Worm (Caenorhabditis elegans) whole organism, L2 larva: ENCODE results near the gene Y75B8A.13.

Experiments
- C34F6.9 ChIP-seq: fragments of 150-350 bp; optimal IDR thresholded peaks from 2 replicates; lab custom pipeline; 2014; ENCODE audit warnings: missing biosample characterization, missing genetic modification characterization
- F13H6.1 ChIP-seq: sonication (generic microtip); optimal IDR thresholded peaks from 2 replicates; lab custom pipeline; 2016; ENCODE audit warnings: missing genetic modification characterization, missing compliant biosample characterization
- Y55F3AM.14 ChIP-seq: fragments of 200-800 bp; sonication (Bioruptor generic); optimal IDR thresholded peaks from 2 replicates; lab custom pipeline; 2018; ENCODE audit warnings: mild to moderate bottlenecking, missing genetic modification characterization, missing compliant biosample characterization
- ZK546.5 ChIP-seq: sonication (generic microtip); optimal IDR thresholded peaks from 2 replicates; lab custom pipeline; 2017; ENCODE audit warnings: missing biosample characterization, missing genetic modification characterization
- aly-2 ChIP-seq: fragments of 150-350 bp; optimal IDR thresholded peaks from 2 replicates; lab custom pipeline; 2014; ENCODE audit warnings: missing biosample characterization, missing genetic modification characterization
- ama-1 ChIP-seq: fragments of 150-350 bp; optimal IDR thresholded peaks from 2 replicates; lab custom pipeline; 2018; ENCODE audit warnings: inconsistent platforms
- blmp-1 ChIP-seq: sonication (generic microtip); optimal IDR thresholded peaks from 2 replicates; lab custom pipeline; 2017; ENCODE audit warnings: missing genetic modification characterization, mild to moderate bottlenecking, missing compliant biosample characterization, antibody characterized with exemption, moderate library complexity; ENCODE audit not compliant: insufficient read depth
- ceh-16 ChIP-seq: fragments of 150-350 bp; optimal IDR thresholded peaks from 2 replicates; lab custom pipeline; 2014; ENCODE audit warnings: missing biosample characterization, missing genetic modification characterization
- ceh-82 ChIP-seq: fragments of 150-350 bp; optimal IDR thresholded peaks from 2 replicates; lab custom pipeline; 2014; ENCODE audit warnings: missing biosample characterization, missing genetic modification characterization
- egl-27 ChIP-seq: sonication (generic microtip); optimal IDR thresholded peaks from 3 replicates; lab custom pipeline; 2017; ENCODE audit warnings: missing biosample characterization, missing genetic modification reagents, missing genetic modification characterization
- elt-1 ChIP-seq: fragments of 150-350 bp; optimal IDR thresholded peaks from 2 replicates; lab custom pipeline; 2014; ENCODE audit warnings: missing biosample characterization, missing genetic modification characterization
- elt-3 ChIP-seq: sonication (generic microtip); optimal IDR thresholded peaks from 2 replicates; lab custom pipeline; 2017; ENCODE audit warnings: missing biosample characterization, missing genetic modification characterization
- fos-1 ChIP-seq: fragments of 150-350 bp; optimal IDR thresholded peaks from 2 replicates; lab custom pipeline; 2014; ENCODE audit warnings: missing biosample characterization, missing genetic modification characterization
- gmeb-1 ChIP-seq: fragments of 150-350 bp; optimal IDR thresholded peaks from 2 replicates; lab custom pipeline; 2014; ENCODE audit warnings: missing biosample characterization, missing genetic modification characterization
- lin-13 ChIP-seq: fragments of 150-350 bp; optimal IDR thresholded peaks from 2 replicates; lab custom pipeline; 2014; ENCODE audit warnings: missing biosample characterization, missing genetic modification reagents, missing genetic modification characterization
- lin-39 ChIP-seq: fragments of 150-350 bp; optimal IDR thresholded peaks from 2 replicates; lab custom pipeline; 2014; ENCODE audit warnings: missing biosample characterization, missing genetic modification reagents, missing genetic modification characterization
- lsy-2 ChIP-seq, 2 experiments: fragments of 150-350 bp in 1 of 2; sonication (generic microtip) in 1 of 2; optimal IDR thresholded peaks; 2 replicates each; lab custom pipeline; 2014 to 2017; ENCODE audit warnings: missing biosample characterization in 2 of 2, missing genetic modification characterization in 2 of 2
- mab-5 ChIP-seq: fragments of 150-350 bp; optimal IDR thresholded peaks from 2 replicates; lab custom pipeline; 2014; ENCODE audit warnings: missing biosample characterization, missing genetic modification characterization
- mbf-1 ChIP-seq: sonication (generic microtip); optimal IDR thresholded peaks from 2 replicates; lab custom pipeline; 2017; ENCODE audit warnings: missing biosample characterization, missing genetic modification characterization
- mdl-1 ChIP-seq, 2 experiments: fragments of 150-350 bp in 1 of 2; sonication (generic microtip) in 1 of 2; optimal IDR thresholded peaks; 2 replicates each; lab custom pipeline; 2017; ENCODE audit warnings: missing biosample characterization in 2 of 2, missing genetic modification characterization in 2 of 2
- nhr-10 ChIP-seq: sonication (generic microtip); optimal IDR thresholded peaks from 2 replicates; lab custom pipeline; 2017; ENCODE audit warnings: missing biosample characterization, missing genetic modification characterization
- nhr-11 ChIP-seq: fragments of 150-350 bp; optimal IDR thresholded peaks from 2 replicates; lab custom pipeline; 2014; ENCODE audit warnings: missing biosample characterization, missing genetic modification characterization
- nhr-12 ChIP-seq: fragments of 150-350 bp; optimal IDR thresholded peaks from 2 replicates; lab custom pipeline; 2014; ENCODE audit warnings: missing biosample characterization, missing genetic modification characterization
- nhr-21 ChIP-seq: fragments of 150-350 bp; optimal IDR thresholded peaks from 2 replicates; lab custom pipeline; 2014; ENCODE audit warnings: missing biosample characterization, missing genetic modification characterization
- nhr-23 ChIP-seq: fragments of 150-350 bp; optimal IDR thresholded peaks from 2 replicates; lab custom pipeline; 2014; ENCODE audit warnings: missing biosample characterization, missing genetic modification reagents, missing genetic modification characterization
- nhr-237 ChIP-seq: fragments of 150-350 bp; optimal IDR thresholded peaks from 2 replicates; lab custom pipeline; 2014; ENCODE audit warnings: missing biosample characterization, missing genetic modification characterization
- nhr-25 ChIP-seq: fragments of 150-350 bp; sonication (generic microtip); optimal IDR thresholded peaks from 3 replicates; lab custom pipeline; 2014; ENCODE audit warnings: missing biosample characterization, missing genetic modification characterization
- nhr-6 ChIP-seq: fragments of 150-350 bp; optimal IDR thresholded peaks from 2 replicates; lab custom pipeline; 2014; ENCODE audit warnings: missing biosample characterization, missing genetic modification characterization
- nhr-77 ChIP-seq: fragments of 150-350 bp; optimal IDR thresholded peaks from 2 replicates; lab custom pipeline; 2014; ENCODE audit warnings: missing biosample characterization, missing genetic modification characterization
- peb-1 ChIP-seq: fragments of 150-350 bp; optimal IDR thresholded peaks from 2 replicates; lab custom pipeline; 2014; ENCODE audit warnings: missing biosample characterization, missing genetic modification characterization
- sem-4 ChIP-seq: fragments of 150-350 bp; optimal IDR thresholded peaks from 2 replicates; lab custom pipeline; 2014; ENCODE audit warnings: missing biosample characterization, missing genetic modification reagents, missing genetic modification characterization
- sma-3 ChIP-seq: sonication (generic microtip); optimal IDR thresholded peaks from 2 replicates; lab custom pipeline; 2016; ENCODE audit warnings: missing genetic modification reagents, missing genetic modification characterization, missing compliant biosample characterization
- sma-9 ChIP-seq, 2 experiments: fragments of 150-350 bp in 1 of 2; sonication (generic microtip) in 1 of 2; optimal IDR thresholded peaks; 2 replicates each; lab custom pipeline; 2014 to 2016; ENCODE audit warnings: missing genetic modification characterization in 2 of 2, mild to moderate bottlenecking in 1 of 2, missing biosample characterization in 1 of 2, missing compliant biosample characterization in 1 of 2, missing genetic modification reagents in 1 of 2, moderate library complexity in 1 of 2
- snpc-4 ChIP-seq: fragments of 150-350 bp; optimal IDR thresholded peaks from 2 replicates; lab custom pipeline; 2014; ENCODE audit warnings: missing biosample characterization, missing genetic modification characterization
- unc-39 ChIP-seq: fragments of 150-350 bp; optimal IDR thresholded peaks from 2 replicates; lab custom pipeline; 2014; ENCODE audit warnings: missing biosample characterization, missing genetic modification characterization
- unc-55 ChIP-seq: fragments of 150-350 bp; sonication (generic microtip); optimal IDR thresholded peaks from 3 replicates; lab custom pipeline; 2014; ENCODE audit warnings: missing biosample characterization, missing genetic modification reagents, missing genetic modification characterization
- unc-62 ChIP-seq: fragments of 150-350 bp; optimal IDR thresholded peaks from 2 replicates; lab custom pipeline; 2014; ENCODE audit warnings: missing biosample characterization, missing genetic modification reagents, missing genetic modification characterization
- zag-1 ChIP-seq: fragments of 150-350 bp; optimal IDR thresholded peaks from 2 replicates; lab custom pipeline; 2014; ENCODE audit warnings: missing biosample characterization, missing genetic modification characterization
- ztf-1 ChIP-seq: fragments of 200-800 bp; sonication (Bioruptor generic); conservative IDR thresholded peaks from 2 replicates; pipeline ENCODE4 v1.3.6; 2022; ENCODE audit warnings: missing genetic modification characterization, missing compliant biosample characterization
- ztf-11 ChIP-seq: sonication (generic microtip); optimal IDR thresholded peaks from 2 replicates; lab custom pipeline; 2017; ENCODE audit warnings: missing biosample characterization, missing genetic modification characterization
- ztf-4 ChIP-seq: fragments of 150-350 bp; optimal IDR thresholded peaks from 2 replicates; lab custom pipeline; 2014; ENCODE audit warnings: missing biosample characterization, missing genetic modification characterization

Y75B8A.13 gene

ce11 chrIII:12218633-12219097 is 3.2 kb upstream of the Y75B8A.13 start, which contains the start of the genes gex-4 and gphr-1 (continued):
- TF ChIP-seq sma-9 (GFP tag; optimal IDR thresholded peaks at IDR 0.05; lab: Kevin White, UChicago) (no peak), sma-9 (tag; optimal IDR thresholded peaks at IDR 0.05; lab: Kevin White, UChicago) (no peak), ama-1 (lab: Kevin White, UChicago) (no peak), ztf-4 (tag; lab: Kevin White, UChicago) (no peak), nhr-12 (tag; lab: Kevin White, UChicago) (no peak), zag-1 (tag; lab: Kevin White, UChicago) (no peak), egl-27 (tag; lab: Kevin White, UChicago) (no peak), sma-3 (GFP tag; lab: Kevin White, UChicago) (peak; percentile 52), ceh-16 (no peak), nhr-77 (tag; lab: Kevin White, UChicago) (no peak), ztf-1 (GFP tag; lab: Robert Waterston, UW) (no peak), lin-13 (peak; percentile 57), snpc-4 (tag; lab: Kevin White, UChicago) (peak; percentile 53), nhr-23 (tag; lab: Kevin White, UChicago) (no peak), sem-4 (peak; percentile 76), nhr-237 (tag; lab: Kevin White, UChicago) (no peak), C34F6.9 (tag; lab: Kevin White, UChicago) (peak; percentile 67), nhr-6 (tag; lab: Kevin White, UChicago) (no peak), ceh-82 (no peak), aly-2 (tag; lab: Kevin White, UChicago) (no peak), peb-1 (tag; lab: Kevin White, UChicago) (no peak)
- TF ChIP-seq, all 48 proteins: peak for 12

ce11 chrIII:12218078-12218477 is 2.6 kb upstream of the Y75B8A.13 start:
- no peak for TF ChIP-seq lsy-2 (tag; optimal IDR thresholded peaks at IDR 0.05; lab: Kevin White, UChicago)

DNA sequence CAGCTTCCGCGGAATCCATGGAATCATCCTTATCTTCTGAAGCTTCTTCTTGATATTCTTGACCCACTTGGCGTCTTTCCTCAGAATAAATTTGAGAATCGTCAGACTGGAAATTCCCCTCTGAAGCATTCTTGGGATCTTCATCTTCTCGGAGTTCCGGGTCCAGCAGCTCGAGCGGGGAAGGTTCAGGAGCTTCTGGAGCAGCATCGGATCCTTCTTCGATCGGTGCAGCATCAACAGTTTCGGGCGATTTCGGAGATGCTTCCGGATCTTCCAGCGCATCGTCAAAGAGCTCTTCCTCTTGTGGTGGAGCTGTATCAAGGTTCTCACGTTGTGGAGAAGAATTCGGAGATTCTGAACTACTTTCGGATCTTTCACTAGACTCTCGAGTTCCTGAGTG is 7.9 kb downstream of the Y75B8A.13 start:
- no peak for TF ChIP-seq ztf-11 (tag; lab: Kevin White, UChicago)
- no peak for TF ChIP-seq mbf-1 (tag; lab: Kevin White, UChicago)
- TF ChIP-seq ceh-82: no peak
- TF ChIP-seq mdl-1 (tag; optimal IDR thresholded peaks at IDR 0.05; lab: Kevin White, UChicago): no peak
- no peak for TF ChIP-seq nhr-10 (tag; lab: Kevin White, UChicago)
- TF ChIP-seq lin-39: no peak
- no peak for TF ChIP-seq mab-5 (tag; lab: Kevin White, UChicago)
- TF ChIP-seq ama-1 (lab: Kevin White, UChicago): no peak
- no peak for TF ChIP-seq gmeb-1
- no peak for TF ChIP-seq ztf-1 (GFP tag; lab: Robert Waterston, UW)
- no peak for TF ChIP-seq nhr-25 (tag; lab: Kevin White, UChicago)
- TF ChIP-seq elt-1 (tag; lab: Kevin White, UChicago): no peak
- TF ChIP-seq ztf-4 (tag; lab: Kevin White, UChicago): no peak
- no peak for TF ChIP-seq ceh-16
- TF ChIP-seq nhr-6 (tag; lab: Kevin White, UChicago): no peak
- TF ChIP-seq nhr-21 (tag; lab: Kevin White, UChicago): no peak
- no peak for TF ChIP-seq ZK546.5
- no peak for TF ChIP-seq unc-55 (GFP tag; lab: Kevin White, UChicago)
- no peak for TF ChIP-seq nhr-12 (tag; lab: Kevin White, UChicago)
- no peak for TF ChIP-seq Y55F3AM.14

ce11 chrIII:12205271-12205670 is 10.2 kb downstream of the Y75B8A.13 start:
- no peak for TF ChIP-seq elt-3 (tag; lab: Kevin White, UChicago)
- TF ChIP-seq nhr-6 (tag; lab: Kevin White, UChicago): no peak
- no peak for TF ChIP-seq ceh-16
- no peak for TF ChIP-seq lin-39
- no peak for TF ChIP-seq lsy-2 (tag; optimal IDR thresholded peaks at IDR 0.05; lab: Kevin White, UChicago)
- TF ChIP-seq peb-1 (tag; lab: Kevin White, UChicago): no peak
- TF ChIP-seq egl-27 (tag; lab: Kevin White, UChicago): no peak
- TF ChIP-seq fos-1 (tag; lab: Kevin White, UChicago): no peak
- no peak for TF ChIP-seq unc-62 (GFP tag; lab: Kevin White, UChicago)
- TF ChIP-seq unc-39 (tag; lab: Kevin White, UChicago): no peak
- TF ChIP-seq nhr-11: no peak
- TF ChIP-seq mab-5 (tag; lab: Kevin White, UChicago): no peak
- no peak for TF ChIP-seq nhr-237 (tag; lab: Kevin White, UChicago)
- TF ChIP-seq nhr-21 (tag; lab: Kevin White, UChicago): no peak
- TF ChIP-seq blmp-1: no peak
- TF ChIP-seq F13H6.1 (tag; lab: Kevin White, UChicago): no peak
- TF ChIP-seq, all 48 proteins: peak for 0
